Fruit fly (Drosophila melanogaster) S2 (cell line): ENCODE data around the gene par-6.

Experiments used
- CG8478 ChIP-seq: fragments of >200 bp; optimal IDR thresholded peaks from 2 replicates; lab custom pipeline; 2018
- CTCF ChIP-seq, 2 experiments: fragments of >200 bp; optimal IDR thresholded peaks; 2 replicates each; lab custom pipeline; 2018

- TF ChIP-seq CG8478 (lab: Kevin White, UChicago): no peak
- no peak for TF ChIP-seq CTCF (optimal IDR thresholded peaks at IDR 0.05; lab: Kevin White, UChicago)
Measured at dm6 chrX:17671788-17672187, 31.4 kb upstream of the par-6 start, which contains the start of gene CG12990.
